Fruit fly (Drosophila melanogaster): ENCODE measurements around the gene CG43373.

Gene CG43373

dm6 chr3L:16480408-16481193 lies 62.6 kb downstream of the CG43373 start (continued):
- TF ChIP-seq Hey (tag; optimal IDR thresholded peaks at IDR 0.05) (peak; percentile 70), ato (GFP tag; IDR thresholded peaks at IDR 0.05; ENCODE audit: partially characterized antibody) (no peak), Dll (GFP tag; IDR thresholded peaks at IDR 0.05; ENCODE audit: partially characterized antibody) (0 out of 4 replicates have a peak, but pooled peaks have one; percentile 19), sd (tag; optimal IDR thresholded peaks at IDR 0.05) (peak; percentile 57), abd-A (tag; optimal IDR thresholded peaks at IDR 0.05) (peak; percentile 79), ATbp (GFP tag; optimal IDR thresholded peaks at IDR 0.05) (peak; percentile 97), HLH4C (GFP tag; IDR thresholded peaks at IDR 0.05; ENCODE audit: partially characterized antibody) (no peak), tna (GFP tag; IDR thresholded peaks at IDR 0.05; ENCODE audit: partially characterized antibody) (no peak), Bdp1 (GFP tag; optimal IDR thresholded peaks at IDR 0.05) (peak; percentile 88), D (optimal IDR thresholded peaks at IDR 0.05) (no peak), D (GFP tag; optimal IDR thresholded peaks at IDR 0.05) (peak; percentile 98), Mad (GFP tag; optimal IDR thresholded peaks at IDR 0.05) (peak; percentile 96), CG2875 (GFP tag; optimal IDR thresholded peaks at IDR 0.05) (peak; percentile 97), dati (GFP tag; IDR thresholded peaks at IDR 0.05) (peak; percentile 92), CG4424 (GFP tag; optimal IDR thresholded peaks at IDR 0.05) (peak; percentile 99), CG3838 (GFP tag; optimal IDR thresholded peaks at IDR 0.05) (peak; percentile 92), trem (tag; optimal IDR thresholded peaks at IDR 0.05) (peak; percentile 95), CG6689 (GFP tag; IDR thresholded peaks at IDR 0.05) (peak; percentile 95), en (GFP tag; optimal IDR thresholded peaks at IDR 0.05) (peak; percentile 95), CG4820 (GFP tag; optimal IDR thresholded peaks at IDR 0.05) (peak; percentile 98), Nf-YC (tag; optimal IDR thresholded peaks at IDR 0.05) (peak; percentile 74), z (GFP tag; IDR thresholded peaks at IDR 0.05) (peak; percentile 73; the same call in 2 of the 3 replicates), CG17612 (GFP tag; IDR thresholded peaks at IDR 0.05) (peak; percentile 86), CoRest (tag; optimal IDR thresholded peaks at IDR 0.05) (peak; percentile 98), fu2 (GFP tag; optimal IDR thresholded peaks at IDR 0.05) (peak; percentile 89), Awh (GFP tag; IDR thresholded peaks at IDR 0.05) (peak; percentile 98), MESR4 (GFP tag; optimal IDR thresholded peaks at IDR 0.05) (peak; percentile 64), CG1233 (GFP tag; optimal IDR thresholded peaks at IDR 0.05) (peak; percentile 93), hth (optimal IDR thresholded peaks at IDR 0.05) (no peak), Atf6 (GFP tag; IDR thresholded peaks at IDR 0.05) (peak; percentile 91), otp (GFP tag; IDR thresholded peaks at IDR 0.05) (peak; percentile 97), CG12942 (GFP tag; optimal IDR thresholded peaks at IDR 0.05) (peak; percentile 95), CG12659 (GFP tag; optimal IDR thresholded peaks at IDR 0.05) (peak; percentile 97), CG7786 (GFP tag; optimal IDR thresholded peaks at IDR 0.05) (peak; percentile 96), CG32772 (GFP tag; IDR thresholded peaks at IDR 0.05) (peak; percentile 97), ap (GFP tag; IDR thresholded peaks at IDR 0.05) (peak; percentile 96), CG10147 (GFP tag; optimal IDR thresholded peaks at IDR 0.05) (peak; percentile 90), Pdp1 (GFP tag; optimal IDR thresholded peaks at IDR 0.05) (peak; percentile 97), sens-2 (GFP tag; IDR thresholded peaks at IDR 0.05) (peak; percentile 95), tgo (GFP tag; IDR thresholded peaks at IDR 0.05) (peak; percentile 97), nau (GFP tag; optimal IDR thresholded peaks at IDR 0.05) (peak; percentile 93), exex (tag; optimal IDR thresholded peaks at IDR 0.05) (peak; percentile 62), CG17802 (tag; optimal IDR thresholded peaks at IDR 0.05) (peak; percentile 90), CG7928 (GFP tag; optimal IDR thresholded peaks at IDR 0.05) (peak; percentile 66), Gsc (GFP tag; IDR thresholded peaks at IDR 0.05) (peak; percentile 93), pum (GFP tag; optimal IDR thresholded peaks at IDR 0.05) (peak; percentile 98), Nf-YB (GFP tag; optimal IDR thresholded peaks at IDR 0.05) (peak; percentile 86), ase (GFP tag; IDR thresholded peaks at IDR 0.05) (peak; percentile 96), tll (GFP tag; optimal IDR thresholded peaks at IDR 0.05) (peak in 1 of 2 experiments; percentile 58)
